Worm (Caenorhabditis elegans): ENCODE measurements around the gene old-1.

old-1 gene

ce11 chrII:9892409-9892808, 23.9 kb upstream of the old-1 start, which contains the start of gene C08H9.16 (continued):
- TF ChIP-seq nhr-6 (tag; optimal IDR thresholded peaks at IDR 0.05) (peak; percentile 13), unc-130 (GFP tag; optimal IDR thresholded peaks at IDR 0.05) (peak; percentile 24), hif-1 (tag; optimal IDR thresholded peaks at IDR 0.05) (peak in 1 of 2 experiments; percentile 18), lir-3 (tag; optimal IDR thresholded peaks at IDR 0.05) (no peak), zag-1 (tag; optimal IDR thresholded peaks at IDR 0.05) (no peak), nhr-237 (tag; optimal IDR thresholded peaks at IDR 0.05) (no peak), nhr-11 (tag; optimal IDR thresholded peaks at IDR 0.05) (peak; percentile 67), Y48G9A.11 (GFP tag; IDR thresholded peaks at IDR 0.05) (no peak), dpl-1 (GFP tag; optimal IDR thresholded peaks at IDR 0.05) (peak; percentile 65), D1046.2 (GFP tag; IDR thresholded peaks at IDR 0.05) (peak; percentile 98), nhr-102 (tag; optimal IDR thresholded peaks at IDR 0.05) (no peak), arid-1 (GFP tag; conservative IDR thresholded peaks at IDR 0.05) (no peak), Y5F2A.4 (GFP tag; optimal IDR thresholded peaks at IDR 0.05) (no peak), tra-1 (GFP tag; IDR thresholded peaks at IDR 0.05) (no peak), dmd-9 (GFP tag; IDR thresholded peaks at IDR 0.05) (no peak), lin-15B (tag; optimal IDR thresholded peaks at IDR 0.05) (no peak), hlh-11 (tag; optimal IDR thresholded peaks at IDR 0.05) (peak; percentile 57), lin-13 (GFP tag; optimal IDR thresholded peaks at IDR 0.05) (peak; percentile 24), hlh-30 (tag; optimal IDR thresholded peaks at IDR 0.05; ENCODE audit: insufficient read depth) (peak; percentile 45), hmg-1.1 (GFP tag; IDR thresholded peaks at IDR 0.05) (peak; percentile 18; the same call in 1 of the 2 replicates), attf-4 (tag; optimal IDR thresholded peaks at IDR 0.05) (no peak), dmd-6 (GFP tag; IDR thresholded peaks at IDR 0.05) (peak; percentile 26; the same call in 1 of the 2 replicates), cey-2 (tag; optimal IDR thresholded peaks at IDR 0.05; ENCODE audit: borderline replicate concordance, insufficient read depth) (no peak), mes-2 (tag; optimal IDR thresholded peaks at IDR 0.05; ENCODE audit: poor library complexity, severe bottlenecking) (peak; percentile 68), daf-16 (GFP tag; optimal IDR thresholded peaks at IDR 0.05) (no peak), daf-16 (tag; optimal IDR thresholded peaks at IDR 0.05) (peak; percentile 46)

ce11 chrII:9891823-9892222, 23.3 kb upstream of the old-1 start:
- TF ChIP-seq pqm-1 (tag; optimal IDR thresholded peaks at IDR 0.05) (peak; percentile 72), aha-1 (tag) (no peak), mes-2 (tag; optimal IDR thresholded peaks at IDR 0.05; ENCODE audit: poor library complexity, severe bottlenecking) (peak; percentile 28), spr-1 (tag; optimal IDR thresholded peaks at IDR 0.05) (no peak), php-3 (GFP tag; IDR thresholded peaks at IDR 0.05) (peak; percentile 86), F37D6.2 (tag; optimal IDR thresholded peaks at IDR 0.05) (no peak), gei-8 (GFP tag; optimal IDR thresholded peaks at IDR 0.05) (no peak), nhr-48 (tag; optimal IDR thresholded peaks at IDR 0.05) (peak; percentile 69), rbr-2 (tag; optimal IDR thresholded peaks at IDR 0.05) (no peak), cey-2 (tag; optimal IDR thresholded peaks at IDR 0.05; ENCODE audit: borderline replicate concordance, insufficient read depth) (no peak), hlh-11 (tag; optimal IDR thresholded peaks at IDR 0.05) (peak; percentile 64), zag-1 (tag; optimal IDR thresholded peaks at IDR 0.05) (no peak), dmd-6 (GFP tag; IDR thresholded peaks at IDR 0.05) (peak; percentile 94), daf-19 (GFP tag; conservative IDR thresholded peaks at IDR 0.05) (no peak), hif-1 (tag; optimal IDR thresholded peaks at IDR 0.05) (no peak), dve-1 (tag; optimal IDR thresholded peaks at IDR 0.05; ENCODE audit: insufficient read depth) (peak; percentile 66), Y105C5A.15 (GFP tag; IDR thresholded peaks at IDR 0.05) (no peak), ctbp-1 (GFP tag; IDR thresholded peaks at IDR 0.05) (no peak), lir-3 (tag; optimal IDR thresholded peaks at IDR 0.05) (no peak), lin-1 (GFP tag; IDR thresholded peaks at IDR 0.05) (0 out of 2 replicates have a peak, but pooled peaks have one; percentile 41), nhr-10 (tag; optimal IDR thresholded peaks at IDR 0.05) (no peak), hlh-30 (tag; optimal IDR thresholded peaks at IDR 0.05; ENCODE audit: insufficient read depth) (no peak), nhr-42 (GFP tag; IDR thresholded peaks at IDR 0.05) (no peak), nhr-76 (tag; optimal IDR thresholded peaks at IDR 0.05) (no peak), zfp-2 (tag; optimal IDR thresholded peaks at IDR 0.05) (no peak), ceh-32 (tag; optimal IDR thresholded peaks at IDR 0.05; ENCODE audit: poor library complexity) (no peak), ceh-20 (GFP tag; IDR thresholded peaks at IDR 0.05) (0 out of 2 replicates have a peak, but pooled peaks have one; percentile 11), egl-43 (GFP tag; IDR thresholded peaks at IDR 0.05) (no peak), nhr-28 (tag; optimal IDR thresholded peaks at IDR 0.05) (peak; percentile 62), madf-5 (GFP tag; IDR thresholded peaks at IDR 0.05) (no peak), egl-27 (tag; optimal IDR thresholded peaks at IDR 0.05) (no peak)

Data from whole organism, L4 larva.